Worm (Caenorhabditis elegans): ENCODE data around the gene R09E10.2.

Gene R09E10.2

ce11 chrIV:10342361-10342706 is 24.2 kb upstream of the R09E10.2 start:
- TF ChIP-seq let-607 (tag; optimal IDR thresholded peaks at IDR 0.05): peak in 1 of 2 experiments; percentile 45
- no peak for TF ChIP-seq Y79H2A.3 (GFP tag; conservative IDR thresholded peaks at IDR 0.05)
- no peak for TF ChIP-seq unc-130 (GFP tag; optimal IDR thresholded peaks at IDR 0.05)
- no peak for TF ChIP-seq madf-3 (GFP tag; IDR thresholded peaks at IDR 0.05)
- no peak for TF ChIP-seq nhr-179 (tag; optimal IDR thresholded peaks at IDR 0.05)
- TF ChIP-seq snpc-3.4 (tag; optimal IDR thresholded peaks at IDR 0.05): no peak
- no peak for TF ChIP-seq unc-62 (GFP tag; optimal IDR thresholded peaks at IDR 0.05)
- no peak for TF ChIP-seq D2030.7 (GFP tag; IDR thresholded peaks at IDR 0.05)
- TF ChIP-seq nhr-120 (GFP tag; IDR thresholded peaks at IDR 0.05): no peak
- TF ChIP-seq B0035.1 (tag; optimal IDR thresholded peaks at IDR 0.05): no peak
- no peak for TF ChIP-seq mcd-1 (GFP tag; IDR thresholded peaks at IDR 0.05)
- TF ChIP-seq ztf-28 (GFP tag; IDR thresholded peaks at IDR 0.05): no peak
- TF ChIP-seq Y53F4B.3 (GFP tag; IDR thresholded peaks at IDR 0.05): no peak
- TF ChIP-seq somi-1 (GFP tag; optimal IDR thresholded peaks at IDR 0.05): no peak
- TF ChIP-seq T26A5.8 (tag; optimal IDR thresholded peaks at IDR 0.05): no peak
- no peak for TF ChIP-seq nhr-27 (tag; optimal IDR thresholded peaks at IDR 0.05)
- peak; percentile 44 for TF ChIP-seq dox-1 (GFP tag; IDR thresholded peaks at IDR 0.05)
- no peak for TF ChIP-seq Y53G8AR.9 (GFP tag; conservative IDR thresholded peaks at IDR 0.05)
- no peak for TF ChIP-seq tbx-9 (tag; optimal IDR thresholded peaks at IDR 0.05; ENCODE audit: borderline replicate concordance)
- no peak for TF ChIP-seq egl-18 (GFP tag; IDR thresholded peaks at IDR 0.05)
- TF ChIP-seq ztf-18 (tag; optimal IDR thresholded peaks at IDR 0.05): no peak
- TF ChIP-seq athp-1 (tag; optimal IDR thresholded peaks at IDR 0.05): no peak
- TF ChIP-seq Y95B8A.8 (GFP tag; IDR thresholded peaks at IDR 0.05): no peak
- TF ChIP-seq Y67H2A.10 (GFP tag; conservative IDR thresholded peaks at IDR 0.05): no peak
- no peak for TF ChIP-seq Y56A3A.18 (GFP tag; IDR thresholded peaks at IDR 0.05)
- TF ChIP-seq madf-8 (GFP tag; conservative IDR thresholded peaks at IDR 0.05): no peak
- no peak for TF ChIP-seq hrde-1 (tag; optimal IDR thresholded peaks at IDR 0.05; ENCODE audit: borderline replicate concordance)
- TF ChIP-seq nhr-80 (tag; optimal IDR thresholded peaks at IDR 0.05): peak; percentile 92
- no peak for TF ChIP-seq nfyb-1 (GFP tag; IDR thresholded peaks at IDR 0.05)
- TF ChIP-seq F57A8.1 (GFP tag; optimal IDR thresholded peaks at IDR 0.05): no peak
- no peak for TF ChIP-seq hlh-26 (GFP tag; conservative IDR thresholded peaks at IDR 0.05)
- TF ChIP-seq rpc-1 (optimal IDR thresholded peaks at IDR 0.05): no peak
- no peak for TF ChIP-seq rpc-1 (tag; optimal IDR thresholded peaks at IDR 0.05)
- TF ChIP-seq atf-7 (tag; optimal IDR thresholded peaks at IDR 0.05): peak; percentile 37
- peak; percentile 22 for TF ChIP-seq attf-5 (GFP tag; optimal IDR thresholded peaks at IDR 0.05)
- TF ChIP-seq zim-3 (tag; optimal IDR thresholded peaks at IDR 0.05): no peak
- no peak for TF ChIP-seq T07F8.4 (tag; optimal IDR thresholded peaks at IDR 0.05)
- no peak for TF ChIP-seq aptf-3 (GFP tag; IDR thresholded peaks at IDR 0.05)
- TF ChIP-seq ceh-79 (tag; optimal IDR thresholded peaks at IDR 0.05): no peak
- TF ChIP-seq F52B5.7 (tag; optimal IDR thresholded peaks at IDR 0.05): no peak
- no peak for TF ChIP-seq C17E4.6 (GFP tag; IDR thresholded peaks at IDR 0.05)
- TF ChIP-seq chd-7 (tag; optimal IDR thresholded peaks at IDR 0.05): no peak
- no peak for TF ChIP-seq madf-10 (tag; optimal IDR thresholded peaks at IDR 0.05)
- no peak for TF ChIP-seq ztf-26 (tag; optimal IDR thresholded peaks at IDR 0.05)
- no peak for TF ChIP-seq cebp-2 (GFP tag; IDR thresholded peaks at IDR 0.05)
- no peak for TF ChIP-seq F23B12.7 (tag; optimal IDR thresholded peaks at IDR 0.05; ENCODE audit: insufficient read depth)
- TF ChIP-seq ceh-40 (GFP tag; IDR thresholded peaks at IDR 0.05): no peak
- TF ChIP-seq mes-4 (tag; optimal IDR thresholded peaks at IDR 0.05): no peak
- no peak for TF ChIP-seq F55B11.4 (tag; optimal IDR thresholded peaks at IDR 0.05; ENCODE audit: borderline replicate concordance, insufficient read depth)
- TF ChIP-seq F57C9.4 (tag; optimal IDR thresholded peaks at IDR 0.05): no peak
- TF ChIP-seq xnd-1 (tag; optimal IDR thresholded peaks at IDR 0.05): no peak

Measured in whole organism, young adult.